Fruit fly (Drosophila melanogaster) whole organism, embryonic: ENCODE data around the gene CG32246.

Experiments
- Blimp-1 ChIP-seq: fragments of 200-800 bp; sonication (Bioruptor generic); optimal IDR thresholded peaks from 3 replicates; lab custom pipeline; 2018; ENCODE audit warnings: missing biosample characterization, missing genetic modification characterization, mild to moderate bottlenecking, moderate library complexity, missing genetic modification reagents
- CG10654 ChIP-seq: fragments of 200-800 bp; sonication (Bioruptor generic); optimal IDR thresholded peaks from 2 replicates; lab custom pipeline; 2016; ENCODE audit warnings: missing biosample characterization, missing genetic modification characterization
- CG10959 ChIP-seq: fragments of 200-800 bp; sonication (Bioruptor generic); IDR thresholded peaks from 2 replicates; pipeline ENCODE4 v1.3.6; 2022; ENCODE audit warnings: missing biosample characterization, missing genetic modification characterization
- CG11560 ChIP-seq: fragments of 200-800 bp; sonication (Bioruptor generic); IDR thresholded peaks from 3 replicates; pipeline ENCODE4 v1.3.6; 2022; ENCODE audit warnings: missing biosample characterization, missing genetic modification characterization
- CG12236 ChIP-seq: fragments of 200-800 bp; sonication (Bioruptor generic); optimal IDR thresholded peaks from 2 replicates; lab custom pipeline; 2016; ENCODE audit warnings: missing biosample characterization, missing genetic modification characterization
- CG13775 ChIP-seq: fragments of 200-800 bp; sonication (Bioruptor generic); optimal IDR thresholded peaks from 3 replicates; lab custom pipeline; 2017; ENCODE audit warnings: missing biosample characterization, mild to moderate bottlenecking, missing genetic modification characterization
- CG14710 ChIP-seq: fragments of 200-800 bp; sonication (Bioruptor generic); optimal IDR thresholded peaks from 3 replicates; lab custom pipeline; 2019; ENCODE audit warnings: missing biosample characterization, mild to moderate bottlenecking, missing genetic modification characterization, moderate library complexity
- CG16863 ChIP-seq: fragments of 200-800 bp; sonication (Bioruptor generic); optimal IDR thresholded peaks from 3 replicates; lab custom pipeline; 2016; ENCODE audit warnings: missing biosample characterization, missing genetic modification characterization
- CG17912 ChIP-seq: fragments of 200-800 bp; sonication (Bioruptor generic); optimal IDR thresholded peaks from 2 replicates; lab custom pipeline; 2018; ENCODE audit warnings: missing biosample characterization, mild to moderate bottlenecking, missing genetic modification characterization
- CG1792 ChIP-seq: fragments of 200-800 bp; sonication (Bioruptor generic); optimal IDR thresholded peaks from 2 replicates; lab custom pipeline; 2016; ENCODE audit warnings: missing biosample characterization, missing genetic modification characterization
- CG31388 ChIP-seq: fragments of 200-800 bp; sonication (Bioruptor generic); optimal IDR thresholded peaks from 2 replicates; lab custom pipeline; 2016; ENCODE audit warnings: missing biosample characterization, missing genetic modification characterization
- CG32772 ChIP-seq: fragments of 200-800 bp; sonication (Bioruptor generic); IDR thresholded peaks from 2 replicates; pipeline ENCODE4 v1.3.6; 2022; ENCODE audit warnings: missing biosample characterization, missing genetic modification characterization
- CG34376 ChIP-seq: fragments of 200-800 bp; sonication (Bioruptor generic); optimal IDR thresholded peaks from 2 replicates; lab custom pipeline; 2018; ENCODE audit warnings: missing biosample characterization, mild to moderate bottlenecking, missing genetic modification characterization
- CG3847 ChIP-seq: fragments of 200-800 bp; sonication (Bioruptor generic); IDR thresholded peaks from 2 replicates; pipeline ENCODE4 v1.3.6; 2022; ENCODE audit warnings: missing biosample characterization, missing genetic modification characterization
- CG4820 ChIP-seq: fragments of 200-800 bp; sonication (Bioruptor generic); optimal IDR thresholded peaks from 3 replicates; lab custom pipeline; 2016; ENCODE audit warnings: missing biosample characterization, missing genetic modification characterization
- CG5953 ChIP-seq: fragments of 200-800 bp; sonication (Bioruptor generic); IDR thresholded peaks from 2 replicates; pipeline ENCODE4 v1.3.6; 2022; ENCODE audit warnings: missing biosample characterization, missing genetic modification characterization
- CG6791 ChIP-seq: fragments of 200-800 bp; sonication (Bioruptor generic); IDR thresholded peaks from 3 replicates; pipeline ENCODE4 v1.3.6; 2022; ENCODE audit warnings: missing biosample characterization, missing genetic modification characterization; ENCODE audit not compliant: partially characterized antibody
- CG6813 ChIP-seq: fragments of 200-800 bp; sonication (Bioruptor generic); optimal IDR thresholded peaks from 2 replicates; lab custom pipeline; 2017; ENCODE audit warnings: missing biosample characterization, missing genetic modification characterization, mild to moderate bottlenecking, moderate library complexity, missing genetic modification reagents
- CG7928 ChIP-seq: fragments of 200-800 bp; sonication (Bioruptor generic); optimal IDR thresholded peaks from 2 replicates; lab custom pipeline; 2017; ENCODE audit warnings: missing biosample characterization, mild to moderate bottlenecking, missing genetic modification characterization
- CG7987 ChIP-seq: fragments of 200-800 bp; sonication (Bioruptor generic); optimal IDR thresholded peaks from 2 replicates; lab custom pipeline; 2018; ENCODE audit warnings: missing biosample characterization, mild to moderate bottlenecking, missing genetic modification characterization, moderate library complexity
- CG8765 ChIP-seq: fragments of 200-800 bp; sonication (Bioruptor generic); IDR thresholded peaks from 2 replicates; pipeline ENCODE4 v1.3.6; 2022; ENCODE audit warnings: missing biosample characterization, missing genetic modification characterization
- D ChIP-seq, 2 experiments: fragments of 200-800 bp in 1 of 2; fragments of >200 bp in 1 of 2; sonication (Bioruptor generic) in 1 of 2; optimal IDR thresholded peaks; 2 replicates in 1 of 2; 3 replicates in 1 of 2; lab custom pipeline; 2017; ENCODE audit warnings: mild to moderate bottlenecking in 1 of 2, missing biosample characterization in 1 of 2, missing genetic modification characterization in 1 of 2, missing genetic modification reagents in 1 of 2
- Dfd ChIP-seq, 2 experiments: fragments of >200 bp; optimal IDR thresholded peaks; 2 replicates each; lab custom pipeline; 2017; ENCODE audit warnings: missing biosample characterization in 2 of 2, missing genetic modification characterization in 2 of 2
- Eip74EF ChIP-seq, 2 experiments: fragments of 200-800 bp in 1 of 2; fragments of >200 bp in 1 of 2; sonication (Bioruptor generic) in 1 of 2; optimal IDR thresholded peaks; 2 replicates each; lab custom pipeline; 2017 to 2019; ENCODE audit warnings: missing biosample characterization in 2 of 2, missing genetic modification characterization in 2 of 2, mild to moderate bottlenecking in 1 of 2, moderate library complexity in 1 of 2
- Hsf ChIP-seq: fragments of 200-800 bp; sonication (Bioruptor generic); optimal IDR thresholded peaks from 3 replicates; lab custom pipeline; 2016; ENCODE audit warnings: missing biosample characterization, missing genetic modification characterization
- NFAT ChIP-seq: fragments of 200-800 bp; sonication (Bioruptor generic); IDR thresholded peaks from 2 replicates; pipeline ENCODE4 v1.3.6; 2022; ENCODE audit warnings: missing biosample characterization, missing genetic modification characterization
- Nf-YB ChIP-seq: fragments of 200-800 bp; sonication (Bioruptor generic); optimal IDR thresholded peaks from 3 replicates; lab custom pipeline; 2019; ENCODE audit warnings: missing biosample characterization, mild to moderate bottlenecking, missing genetic modification characterization, moderate library complexity
- ac ChIP-seq: fragments of 200-800 bp; sonication (Bioruptor generic); optimal IDR thresholded peaks from 3 replicates; lab custom pipeline; 2017; ENCODE audit warnings: missing biosample characterization, mild to moderate bottlenecking, missing genetic modification characterization
- az2 ChIP-seq: fragments of 200-800 bp; sonication (Bioruptor generic); optimal IDR thresholded peaks from 3 replicates; lab custom pipeline; 2016; ENCODE audit warnings: missing biosample characterization, missing genetic modification characterization
- cwo ChIP-seq: fragments of 200-800 bp; sonication (Bioruptor generic); optimal IDR thresholded peaks from 3 replicates; lab custom pipeline; 2017; ENCODE audit warnings: missing biosample characterization, missing genetic modification characterization, mild to moderate bottlenecking, moderate library complexity, missing genetic modification reagents
- danr ChIP-seq: fragments of 200-800 bp; sonication (Bioruptor generic); IDR thresholded peaks from 2 replicates; pipeline ENCODE4 v1.3.6; 2022; ENCODE audit warnings: missing biosample characterization, missing genetic modification characterization
- ems ChIP-seq: fragments of 200-800 bp; sonication (Bioruptor generic); optimal IDR thresholded peaks from 3 replicates; lab custom pipeline; 2016; ENCODE audit warnings: missing biosample characterization, missing genetic modification characterization
- exex ChIP-seq: fragments of 200-800 bp; sonication (Bioruptor generic); optimal IDR thresholded peaks from 4 replicates; lab custom pipeline; 2018; ENCODE audit warnings: missing biosample characterization, mild to moderate bottlenecking, missing genetic modification characterization, moderate library complexity
- h ChIP-seq: fragments of >200 bp; optimal IDR thresholded peaks from 2 replicates; lab custom pipeline; 2017
- jumu ChIP-seq: fragments of 200-800 bp; sonication (Bioruptor generic); optimal IDR thresholded peaks from 3 replicates; lab custom pipeline; 2016; ENCODE audit warnings: missing biosample characterization, missing genetic modification characterization
- luna ChIP-seq: fragments of 200-800 bp; sonication (Bioruptor generic); optimal IDR thresholded peaks from 2 replicates; lab custom pipeline; 2016; ENCODE audit warnings: missing biosample characterization, missing genetic modification characterization
- oc ChIP-seq: fragments of 200-800 bp; sonication (Bioruptor generic); optimal IDR thresholded peaks from 2 replicates; lab custom pipeline; 2018; ENCODE audit warnings: missing biosample characterization, mild to moderate bottlenecking, missing genetic modification characterization, moderate library complexity
- onecut ChIP-seq: fragments of 200-800 bp; sonication (Bioruptor generic); IDR thresholded peaks from 2 replicates; pipeline ENCODE4 v1.3.6; 2022; ENCODE audit warnings: missing biosample characterization, missing genetic modification characterization
- pros ChIP-seq: fragments of 200-800 bp; sonication (Bioruptor generic); optimal IDR thresholded peaks from 3 replicates; lab custom pipeline; 2019; ENCODE audit warnings: missing biosample characterization, mild to moderate bottlenecking, missing genetic modification characterization, moderate library complexity
- scrt ChIP-seq: fragments of 200-800 bp; sonication (Bioruptor generic); optimal IDR thresholded peaks from 2 replicates; lab custom pipeline; 2018; ENCODE audit warnings: missing biosample characterization, mild to moderate bottlenecking, missing genetic modification characterization, moderate library complexity
- ssp ChIP-seq: fragments of 200-800 bp; sonication (Bioruptor generic); IDR thresholded peaks from 2 replicates; pipeline ENCODE4 v1.3.6; 2022; ENCODE audit warnings: missing biosample characterization, missing genetic modification characterization
- sug ChIP-seq: fragments of 200-800 bp; optimal IDR thresholded peaks from 2 replicates; lab custom pipeline; 2019; ENCODE audit warnings: missing biosample characterization, mild to moderate bottlenecking, missing genetic modification characterization, moderate library complexity
- twi ChIP-seq: fragments of 200-800 bp; optimal IDR thresholded peaks from 2 replicates; lab custom pipeline; 2019; ENCODE audit warnings: missing biosample characterization, mild to moderate bottlenecking, missing genetic modification characterization, moderate library complexity
- vfl ChIP-seq: fragments of 200-800 bp; sonication (Bioruptor generic); optimal IDR thresholded peaks from 2 replicates; lab custom pipeline; 2016; ENCODE audit warnings: missing biosample characterization, missing genetic modification characterization
- vnd ChIP-seq: fragments of 200-800 bp; sonication (Bioruptor generic); IDR thresholded peaks from 3 replicates; pipeline ENCODE4 v1.3.6; 2022; ENCODE audit warnings: missing biosample characterization, missing genetic modification characterization; ENCODE audit not compliant: partially characterized antibody
- zen ChIP-seq: fragments of 200-800 bp; sonication (Bioruptor generic); optimal IDR thresholded peaks from 3 replicates; lab custom pipeline; 2018; ENCODE audit warnings: missing biosample characterization, mild to moderate bottlenecking, missing genetic modification characterization, moderate library complexity

The CG32246 gene

DNA sequence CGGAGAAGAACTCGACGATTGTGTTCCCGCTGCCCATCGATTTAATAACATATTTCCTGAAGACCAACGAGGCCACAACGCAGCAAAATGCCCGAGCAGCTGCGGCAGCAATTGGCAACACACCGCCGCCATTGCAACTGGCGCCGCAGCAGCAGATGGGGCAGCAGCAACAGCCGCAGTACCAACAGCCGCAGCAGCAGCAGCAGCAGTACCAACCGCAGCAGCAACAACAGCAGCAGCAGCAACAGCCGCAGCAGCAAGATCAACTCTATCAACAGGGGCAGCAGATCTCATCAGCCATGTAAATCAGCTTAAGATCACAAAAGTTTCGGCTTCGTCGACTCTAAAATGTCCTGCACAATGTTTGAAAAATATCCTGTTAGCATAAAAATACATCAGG lies 31.0 kb upstream of the CG32246 start:
- TF ChIP-seq Dfd (GFP tag; optimal IDR thresholded peaks at IDR 0.05; lab: Kevin White, UChicago) (peak in 1 of 2 experiments; percentile 36), vnd (GFP tag; lab: Robert Waterston, UW) (no peak)

DNA sequence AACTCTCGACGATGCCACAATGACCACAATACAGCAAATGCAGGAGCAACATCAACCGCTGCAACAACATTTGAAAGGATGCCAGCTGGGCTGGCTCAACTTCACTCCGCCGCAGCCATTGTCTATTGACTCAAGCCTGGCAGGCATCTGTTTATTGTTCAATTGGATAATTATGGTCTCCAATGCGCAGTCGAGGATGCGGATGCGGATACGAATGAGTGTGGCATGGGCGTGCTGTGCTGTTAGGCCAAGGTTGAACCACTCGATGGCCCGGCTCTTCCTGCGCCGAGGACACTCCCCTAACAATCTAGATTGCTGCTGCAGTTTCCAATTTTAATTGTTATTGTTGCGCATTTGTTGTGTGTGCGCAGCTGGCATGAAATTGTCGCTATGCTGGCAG lies 21.3 kb upstream of the CG32246 start:
- TF ChIP-seq CG13775 (peak; percentile 22), CG6791 (GFP tag; lab: Robert Waterston, UW) (no peak), Hsf (GFP tag; lab: Kevin White, UChicago) (no peak), CG10654 (GFP tag; lab: Kevin White, UChicago) (no peak), NFAT (GFP tag; lab: Robert Waterston, UW) (no peak), h (lab: Kevin White, UChicago) (no peak), D (optimal IDR thresholded peaks at IDR 0.05; lab: Kevin White, UChicago) (peak; percentile 97), D (GFP tag; optimal IDR thresholded peaks at IDR 0.05; lab: Kevin White, UChicago) (no peak), ac (GFP tag; lab: Kevin White, UChicago) (peak; percentile 5), zen (tag; lab: Kevin White, UChicago) (peak; percentile 13), CG31388 (no peak), twi (tag; lab: Kevin White, UChicago) (peak; percentile 67), pros (GFP tag; lab: Kevin White, UChicago) (peak; percentile 39)

DNA sequence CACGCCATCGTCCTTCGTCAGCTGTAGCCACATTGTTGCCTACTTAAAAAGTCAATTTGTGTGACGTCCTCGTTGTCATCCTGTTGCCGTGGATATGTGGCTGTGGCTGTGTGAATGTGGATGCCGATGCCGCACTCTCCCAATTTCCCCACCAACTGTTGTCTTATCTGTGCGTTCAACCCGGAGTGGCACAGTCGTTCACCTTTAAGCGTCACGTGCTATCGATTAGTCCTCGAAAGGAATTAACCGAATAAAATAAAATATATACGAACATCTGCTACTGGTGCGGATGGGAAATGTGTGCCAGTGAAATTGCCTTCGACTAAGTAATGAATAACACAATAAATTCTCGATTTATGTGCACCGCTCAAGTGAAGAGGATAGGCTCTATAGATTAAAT lies 18.7 kb upstream of the CG32246 start:
- TF ChIP-seq cwo (GFP tag; lab: Kevin White, UChicago) (peak; percentile 14), scrt (GFP tag; lab: Kevin White, UChicago) (peak; percentile 20), exex (peak; percentile 3), luna (GFP tag; lab: Kevin White, UChicago) (no peak), onecut (GFP tag; lab: Robert Waterston, UW) (peak; percentile 60)

DNA sequence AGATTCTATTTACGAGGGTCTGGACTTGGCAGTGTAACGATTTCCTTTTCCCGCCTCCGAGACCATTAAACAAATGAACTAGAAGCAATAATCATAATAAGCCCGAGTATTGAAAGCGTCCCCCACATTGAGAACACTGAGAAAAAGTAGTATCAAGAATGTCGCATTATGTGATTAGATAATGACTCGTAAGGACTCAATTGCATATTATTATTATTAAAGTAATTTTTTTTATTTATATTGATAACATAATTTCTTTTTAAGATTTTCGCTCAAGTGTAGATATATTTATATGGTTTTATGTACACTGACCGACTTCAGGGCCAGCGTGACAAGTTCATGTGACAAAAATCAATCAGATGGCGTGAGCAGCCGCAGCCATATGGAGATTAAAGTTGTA lies 17.6 kb upstream of the CG32246 start:
- TF ChIP-seq ems (GFP tag; lab: Kevin White, UChicago) (no peak), jumu (no peak), CG1792 (GFP tag; lab: Kevin White, UChicago) (no peak), CG10959 (GFP tag; lab: Robert Waterston, UW) (no peak), CG8765 (GFP tag; lab: Robert Waterston, UW) (no peak), CG16863 (GFP tag; lab: Kevin White, UChicago) (no peak), CG32772 (no peak), Eip74EF (GFP tag; optimal IDR thresholded peaks at IDR 0.05; lab: Kevin White, UChicago) (peak in 1 of 2 experiments; percentile 19), CG6813 (peak; percentile 2), CG17912 (GFP tag; lab: Kevin White, UChicago) (no peak), danr (GFP tag; lab: Robert Waterston, UW) (no peak), CG7987 (GFP tag; lab: Kevin White, UChicago) (no peak), CG12236 (GFP tag; lab: Kevin White, UChicago) (no peak), oc (tag; lab: Kevin White, UChicago) (peak; percentile 19), CG11560 (no peak), Blimp-1 (GFP tag; lab: Kevin White, UChicago) (peak; percentile 59), sug (tag; lab: Kevin White, UChicago) (peak; percentile 48), CG14710 (tag; lab: Kevin White, UChicago) (peak; percentile 36), Nf-YB (no peak), CG4820 (GFP tag; lab: Kevin White, UChicago) (peak; percentile 23), ssp (GFP tag; lab: Robert Waterston, UW) (peak; percentile 36; the same call in 1 of the 2 replicates), CG34376 (no peak), CG3847 (GFP tag; lab: Robert Waterston, UW) (no peak), CG5953 (no peak), az2 (GFP tag; lab: Kevin White, UChicago) (peak; percentile 29), vfl (GFP tag; lab: Kevin White, UChicago) (no peak), CG7928 (no peak)
